Worm (Caenorhabditis elegans) whole organism, late embryonic: ENCODE data around the gene msp-55.

Source experiments
- C38D4.7 ChIP-seq: fragments of 200-800 bp; sonication (Bioruptor generic); optimal IDR thresholded peaks from 2 replicates; lab custom pipeline; 2018; ENCODE audit warnings: mild to moderate bottlenecking, missing genetic modification characterization, moderate library complexity, missing compliant biosample characterization
- K02D7.2 ChIP-seq: sonication (generic microtip); optimal IDR thresholded peaks from 2 replicates; lab custom pipeline; 2017; ENCODE audit warnings: mild to moderate bottlenecking, missing genetic modification characterization, missing compliant biosample characterization
- T23F11.4 ChIP-seq: fragments of 200-800 bp; sonication (Bioruptor generic); optimal IDR thresholded peaks from 2 replicates; lab custom pipeline; 2018; ENCODE audit warnings: mild to moderate bottlenecking, missing genetic modification characterization, missing compliant biosample characterization
- ama-1 ChIP-seq: fragments of 150-350 bp; optimal IDR thresholded peaks from 2 replicates; lab custom pipeline; 2014
- ceh-14 ChIP-seq: sonication (generic microtip); optimal IDR thresholded peaks from 2 replicates; lab custom pipeline; 2016; ENCODE audit warnings: missing genotype, missing genetic modification characterization, missing compliant biosample characterization
- ceh-2 ChIP-seq: sonication (generic microtip); optimal IDR thresholded peaks from 2 replicates; lab custom pipeline; 2016; ENCODE audit warnings: missing genotype, missing genetic modification characterization, missing compliant biosample characterization
- ceh-22 ChIP-seq: sonication (generic microtip); optimal IDR thresholded peaks from 2 replicates; lab custom pipeline; 2017; ENCODE audit warnings: missing biosample characterization, missing genetic modification characterization
- ceh-24 ChIP-seq: sonication (generic microtip); optimal IDR thresholded peaks from 2 replicates; lab custom pipeline; 2016; ENCODE audit warnings: mild to moderate bottlenecking, missing genetic modification characterization, missing compliant biosample characterization
- ceh-31 ChIP-seq: sonication (generic microtip); optimal IDR thresholded peaks from 2 replicates; lab custom pipeline; 2016; ENCODE audit warnings: missing genetic modification characterization, missing compliant biosample characterization
- ceh-45 ChIP-seq: fragments of 200-800 bp; sonication (Bioruptor generic); IDR thresholded peaks from 2 replicates; pipeline ENCODE4 v1.3.6; 2022; ENCODE audit warnings: missing genetic modification reagents, missing genetic modification characterization, missing compliant biosample characterization
- ceh-48 ChIP-seq: sonication (generic microtip); optimal IDR thresholded peaks from 2 replicates; lab custom pipeline; 2016; ENCODE audit warnings: missing genetic modification characterization, inconsistent platforms, missing compliant biosample characterization
- ceh-6 ChIP-seq: fragments of 200-800 bp; sonication (Bioruptor generic); optimal IDR thresholded peaks from 2 replicates; lab custom pipeline; 2018; ENCODE audit warnings: mild to moderate bottlenecking, missing genetic modification characterization, missing compliant biosample characterization
- elt-2 ChIP-seq: sonication (generic microtip); optimal IDR thresholded peaks from 2 replicates; lab custom pipeline; 2016; ENCODE audit warnings: missing genetic modification reagents, missing genetic modification characterization, missing compliant biosample characterization
- elt-4 ChIP-seq: sonication (generic microtip); optimal IDR thresholded peaks from 2 replicates; lab custom pipeline; 2016; ENCODE audit warnings: missing genetic modification characterization, missing compliant biosample characterization
- fax-1 ChIP-seq: sonication (generic microtip); optimal IDR thresholded peaks from 2 replicates; lab custom pipeline; 2016; ENCODE audit warnings: missing genotype, missing genetic modification characterization, missing compliant biosample characterization
- gmeb-2 ChIP-seq: sonication (generic microtip); optimal IDR thresholded peaks from 2 replicates; lab custom pipeline; 2016; ENCODE audit warnings: missing genetic modification characterization, inconsistent platforms, missing compliant biosample characterization
- lim-6 ChIP-seq: sonication (generic microtip); optimal IDR thresholded peaks from 2 replicates; lab custom pipeline; 2016; ENCODE audit warnings: missing genetic modification characterization, missing compliant biosample characterization
- madf-2 ChIP-seq: sonication (generic microtip); optimal IDR thresholded peaks from 2 replicates; lab custom pipeline; 2017; ENCODE audit warnings: missing genetic modification characterization, missing compliant biosample characterization
- nfya-1 ChIP-seq: sonication (generic microtip); optimal IDR thresholded peaks from 2 replicates; lab custom pipeline; 2017; ENCODE audit warnings: missing genetic modification characterization, mild to moderate bottlenecking, missing compliant biosample characterization, antibody characterized with exemption, moderate library complexity
- nhr-11 ChIP-seq: fragments of 150-350 bp; optimal IDR thresholded peaks from 2 replicates; lab custom pipeline; 2014; ENCODE audit warnings: missing biosample characterization, missing genetic modification characterization
- pag-3 ChIP-seq: sonication (generic microtip); optimal IDR thresholded peaks from 2 replicates; lab custom pipeline; 2016; ENCODE audit warnings: missing compliant biosample characterization, missing genetic modification characterization, borderline replicate concordance
- rnt-1 ChIP-seq: sonication (generic microtip); optimal IDR thresholded peaks from 2 replicates; lab custom pipeline; 2016; ENCODE audit warnings: missing genetic modification characterization, missing compliant biosample characterization
- sdc-2 ChIP-seq: sonication (generic microtip); optimal IDR thresholded peaks from 2 replicates; lab custom pipeline; 2016; ENCODE audit warnings: missing genotype, missing genetic modification characterization, missing compliant biosample characterization
- sox-2 ChIP-seq: fragments of 200-800 bp; sonication (Bioruptor generic); IDR thresholded peaks from 2 replicates; pipeline ENCODE4 v1.3.6; 2022; ENCODE audit warnings: missing genetic modification reagents, missing genetic modification characterization, missing compliant biosample characterization
- sox-4 ChIP-seq: sonication (generic microtip); optimal IDR thresholded peaks from 2 replicates; lab custom pipeline; 2017; ENCODE audit warnings: mild to moderate bottlenecking, missing genetic modification characterization, inconsistent platforms, missing compliant biosample characterization
- syd-9 ChIP-seq: sonication (generic microtip); optimal IDR thresholded peaks from 2 replicates; lab custom pipeline; 2016; ENCODE audit warnings: mild to moderate bottlenecking, missing genetic modification characterization, moderate library complexity, missing compliant biosample characterization
- tbx-2 ChIP-seq: sonication (generic microtip); optimal IDR thresholded peaks from 2 replicates; lab custom pipeline; 2016; ENCODE audit warnings: missing genetic modification characterization, missing compliant biosample characterization
- tbx-7 ChIP-seq: sonication (generic microtip); optimal IDR thresholded peaks from 2 replicates; lab custom pipeline; 2016; ENCODE audit warnings: missing genotype, missing genetic modification characterization, missing compliant biosample characterization
- unc-42 ChIP-seq: sonication (generic microtip); optimal IDR thresholded peaks from 2 replicates; lab custom pipeline; 2016; ENCODE audit warnings: missing genotype, missing genetic modification characterization, missing compliant biosample characterization
- unc-55 ChIP-seq: sonication (generic microtip); optimal IDR thresholded peaks from 2 replicates; lab custom pipeline; 2017; ENCODE audit warnings: missing biosample characterization, missing genetic modification reagents, missing genetic modification characterization

msp-55 gene

DNA sequence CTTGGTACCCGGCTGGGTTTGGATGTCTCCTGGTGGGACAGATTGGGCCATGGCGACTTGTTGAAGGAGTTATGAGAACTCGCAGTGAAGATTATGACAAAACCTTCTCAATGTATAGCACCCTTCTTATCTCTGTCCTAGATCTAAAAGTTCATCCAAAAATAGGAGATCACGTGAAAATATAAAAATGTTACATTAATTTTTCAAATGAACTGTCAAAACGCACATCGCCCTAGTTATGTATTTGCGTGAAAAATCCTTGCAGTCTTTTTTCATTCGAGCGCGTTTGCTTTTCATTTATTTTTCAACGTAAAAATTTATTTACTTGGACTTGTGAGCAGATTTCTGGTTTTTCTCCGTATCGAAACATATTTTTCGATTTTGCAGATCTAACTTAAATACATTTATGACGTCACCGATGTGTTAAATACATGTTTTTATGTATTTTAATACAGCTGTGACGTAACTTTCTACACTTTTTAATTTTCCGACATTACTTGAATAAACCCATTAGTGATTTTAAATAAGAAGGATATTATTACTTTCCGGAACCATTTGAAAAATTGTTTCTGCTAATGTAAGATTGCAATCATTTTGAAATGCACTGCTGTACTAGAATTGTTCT, at the start of gene msp-55:
TSS of gene msp-55 (minus strand) at position 51 of the 625 bp plus-strand sequence.
- TF ChIP-seq nhr-11 (tag; lab: Kevin White, UChicago) (no peak), gmeb-2 (tag; lab: Kevin White, UChicago) (no peak), pag-3 (tag; lab: Kevin White, UChicago) (no peak), ceh-31 (tag; lab: Kevin White, UChicago) (no peak)

DNA sequence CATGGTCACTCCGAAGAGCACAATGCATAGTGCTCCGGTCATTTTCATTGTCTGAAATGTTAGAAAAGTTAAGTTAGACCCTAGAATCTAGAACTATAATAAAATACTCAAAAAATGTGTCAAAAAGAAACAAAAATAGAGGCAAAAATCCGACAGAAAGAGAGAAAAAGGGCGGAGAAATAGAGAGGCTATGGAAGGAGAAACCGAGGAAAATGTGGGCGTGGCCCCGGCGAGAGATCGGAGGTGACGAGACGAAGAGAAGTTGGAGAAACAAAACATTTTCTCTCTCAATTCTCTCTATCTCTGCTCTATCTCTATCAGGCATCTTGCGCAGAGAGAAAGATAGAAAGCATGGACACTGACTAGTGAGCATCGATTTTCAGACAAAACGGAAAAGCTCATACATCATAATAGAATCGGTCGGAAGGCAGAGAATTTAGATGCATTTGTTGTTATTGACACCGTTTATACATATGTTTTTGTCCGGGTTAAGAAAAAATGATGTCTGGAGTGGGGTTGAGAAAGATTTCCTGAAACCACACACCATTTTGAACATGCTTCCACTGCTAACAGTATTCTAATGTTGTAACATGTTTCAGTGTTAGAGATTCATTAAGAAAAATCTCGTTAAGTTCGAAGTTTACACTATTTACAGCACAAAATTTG, 47.5 kb upstream of the msp-55 start, which contains the start of gene C02B10.3:
TSS of gene C02B10.3 (minus strand) at position 51 of the 666 bp plus-strand sequence.
- TF ChIP-seq unc-42 (peak; percentile 71), lim-6 (tag; lab: Kevin White, UChicago) (no peak), nfya-1 (tag; lab: Kevin White, UChicago) (peak; percentile 17), syd-9 (no peak), unc-55 (GFP tag; lab: Kevin White, UChicago) (peak; percentile 39), elt-2 (tag; lab: Kevin White, UChicago) (no peak), T23F11.4 (GFP tag; lab: Kevin White, UChicago) (no peak), tbx-2 (peak; percentile 40), rnt-1 (tag; lab: Kevin White, UChicago) (no peak), tbx-7 (tag; lab: Kevin White, UChicago) (no peak), ceh-48 (tag; lab: Kevin White, UChicago) (peak; percentile 31), ceh-31 (tag; lab: Kevin White, UChicago) (peak; percentile 52)

DNA sequence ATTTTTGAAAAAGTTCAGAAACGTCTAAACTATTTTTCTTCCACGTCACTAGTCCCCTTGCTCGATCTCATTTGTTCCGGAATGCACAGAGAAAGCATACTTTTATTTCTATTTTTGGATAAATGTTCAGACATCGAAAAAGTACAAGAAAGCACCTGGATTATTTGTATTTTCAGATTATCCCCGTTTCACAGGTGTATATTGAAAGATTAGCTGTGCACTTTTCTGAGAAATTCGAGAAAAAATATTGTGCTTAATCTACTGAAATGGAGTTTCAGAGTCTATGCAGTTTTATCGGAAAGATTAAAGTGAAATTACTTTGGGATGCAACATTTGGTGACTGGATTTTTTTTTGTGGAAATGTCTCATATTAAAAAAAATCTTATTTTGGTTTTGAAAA, 46.1 kb upstream of the msp-55 start:
- TF ChIP-seq pag-3 (tag; lab: Kevin White, UChicago) (no peak), tbx-2 (no peak), sdc-2 (tag; lab: Kevin White, UChicago) (no peak), sox-4 (tag; lab: Kevin White, UChicago) (no peak), ceh-6 (GFP tag; lab: Kevin White, UChicago) (no peak), madf-2 (tag; lab: Kevin White, UChicago) (no peak), ceh-24 (tag; lab: Kevin White, UChicago) (no peak), ceh-22 (tag; lab: Kevin White, UChicago) (no peak), elt-4 (tag; lab: Kevin White, UChicago) (no peak), C38D4.7 (GFP tag; lab: Kevin White, UChicago) (no peak), ama-1 (lab: Kevin White, UChicago) (no peak), ceh-14 (no peak), ceh-2 (tag; lab: Kevin White, UChicago) (no peak)

DNA sequence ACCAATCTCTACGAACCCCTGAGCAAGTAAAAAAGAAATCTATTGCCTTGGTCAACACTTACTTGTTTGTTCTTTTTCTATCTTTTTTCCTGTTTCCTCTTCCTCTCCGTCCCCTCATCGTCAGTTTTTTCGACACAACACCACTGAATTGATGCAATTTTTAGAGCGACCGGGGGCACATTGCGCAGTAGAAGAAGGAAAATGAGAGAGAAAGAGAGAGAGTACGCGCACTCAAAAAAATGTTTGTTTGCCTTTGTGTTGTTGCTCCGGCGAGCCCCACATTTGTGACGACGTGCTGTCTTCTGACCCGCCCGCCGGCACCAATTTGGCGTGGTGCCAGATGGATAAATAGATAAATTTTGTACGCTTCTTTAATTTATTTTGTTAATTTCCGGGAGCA, 44.3 kb upstream of the msp-55 start:
- TF ChIP-seq unc-42 (peak; percentile 88), tbx-2 (peak; percentile 52), K02D7.2 (tag; lab: Kevin White, UChicago) (peak; percentile 23), ceh-45 (GFP tag; lab: Robert Waterston, UW) (0 out of 2 replicates have a peak, but pooled peaks have one; percentile 38), fax-1 (no peak), pag-3 (tag; lab: Kevin White, UChicago) (no peak)

DNA sequence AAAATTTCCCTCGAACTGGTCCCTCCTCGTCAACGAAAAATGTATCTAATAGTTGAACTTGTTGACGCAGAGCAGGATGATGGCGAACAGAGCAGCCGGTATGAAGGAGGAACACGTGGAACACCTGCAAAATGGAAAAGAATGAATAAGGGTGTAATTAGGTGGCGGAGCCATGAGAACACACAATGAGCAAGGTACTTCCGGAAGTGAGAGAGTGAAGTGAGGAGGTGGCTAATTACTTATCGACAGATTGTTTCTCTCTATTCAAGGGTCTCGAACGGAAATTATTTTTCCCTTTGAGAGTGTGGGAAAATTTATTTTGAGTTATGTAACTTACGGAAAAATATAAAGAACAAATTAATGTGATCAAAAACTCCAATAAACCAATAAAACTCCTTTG, 37.6 kb upstream of the msp-55 start:
- TF ChIP-seq sox-2 (GFP tag; lab: Robert Waterston, UW) (0 out of 2 replicates have a peak, but pooled peaks have one; percentile 10), ama-1 (lab: Kevin White, UChicago) (no peak)
